Fruit fly (Drosophila melanogaster) whole organism, embryonic: ENCODE results near the gene spo.

Experiments
- Abd-B ChIP-seq: fragments of 200-800 bp; sonication (Bioruptor generic); optimal IDR thresholded peaks from 2 replicates; lab custom pipeline; 2018; ENCODE audit warnings: missing biosample characterization, mild to moderate bottlenecking, missing genetic modification characterization, moderate library complexity
- CG11093 ChIP-seq: fragments of 200-800 bp; sonication (Bioruptor generic); IDR thresholded peaks from 3 replicates; pipeline ENCODE4 v1.3.6; 2022; ENCODE audit warnings: missing biosample characterization, missing genetic modification characterization
- CG11247 ChIP-seq: fragments of 200-800 bp; sonication (Bioruptor generic); IDR thresholded peaks from 2 replicates; pipeline ENCODE4 v1.3.6; 2022; ENCODE audit warnings: missing biosample characterization, missing genetic modification characterization
- CG11504 ChIP-seq: fragments of 200-800 bp; sonication (Bioruptor generic); optimal IDR thresholded peaks from 3 replicates; lab custom pipeline; 2019; ENCODE audit warnings: missing biosample characterization, mild to moderate bottlenecking, missing genetic modification characterization, moderate library complexity
- CG11695 ChIP-seq: fragments of 200-800 bp; sonication (Bioruptor generic); IDR thresholded peaks from 3 replicates; pipeline ENCODE4 v1.3.6; 2022; ENCODE audit warnings: missing biosample characterization, missing genetic modification characterization
- CG12071 ChIP-seq: fragments of 200-800 bp; sonication (Bioruptor generic); optimal IDR thresholded peaks from 3 replicates; lab custom pipeline; 2018; ENCODE audit warnings: missing biosample characterization, mild to moderate bottlenecking, missing genetic modification characterization
- CG12155 ChIP-seq: fragments of 200-800 bp; sonication (Bioruptor generic); optimal IDR thresholded peaks from 3 replicates; lab custom pipeline; 2016; ENCODE audit warnings: missing biosample characterization, missing genetic modification characterization
- CG12219 ChIP-seq: fragments of 200-800 bp; sonication (Bioruptor generic); optimal IDR thresholded peaks from 3 replicates; lab custom pipeline; 2018; ENCODE audit warnings: missing biosample characterization, mild to moderate bottlenecking, missing genetic modification characterization
- CG12744 ChIP-seq: fragments of 200-800 bp; sonication (Bioruptor generic); optimal IDR thresholded peaks from 2 replicates; lab custom pipeline; 2016; ENCODE audit warnings: missing biosample characterization, missing genetic modification characterization
- CG13287 ChIP-seq: fragments of 200-800 bp; sonication (Bioruptor generic); IDR thresholded peaks from 2 replicates; pipeline ENCODE4 v1.3.6; 2022; ENCODE audit warnings: missing biosample characterization, missing genetic modification characterization; ENCODE audit not compliant: partially characterized antibody
- CG15479 ChIP-seq: fragments of 200-800 bp; sonication (Bioruptor generic); optimal IDR thresholded peaks from 3 replicates; lab custom pipeline; 2019; ENCODE audit warnings: missing biosample characterization, mild to moderate bottlenecking, missing genetic modification characterization, moderate library complexity
- CG15514 ChIP-seq: fragments of 200-800 bp; sonication (Bioruptor generic); optimal IDR thresholded peaks from 3 replicates; lab custom pipeline; 2017; ENCODE audit warnings: missing biosample characterization, missing genetic modification characterization, mild to moderate bottlenecking, moderate library complexity, missing genetic modification reagents
- CG1603 ChIP-seq: fragments of 200-800 bp; sonication (Bioruptor generic); optimal IDR thresholded peaks from 2 replicates; lab custom pipeline; 2019; ENCODE audit warnings: missing biosample characterization, mild to moderate bottlenecking, missing genetic modification characterization, moderate library complexity
- CG16813 ChIP-seq: fragments of 200-800 bp; sonication (Bioruptor generic); IDR thresholded peaks from 3 replicates; pipeline ENCODE4 v1.3.6; 2022; ENCODE audit warnings: missing biosample characterization, missing genetic modification characterization; ENCODE audit not compliant: partially characterized antibody
- CG17568 ChIP-seq: fragments of 200-800 bp; sonication (Bioruptor generic); optimal IDR thresholded peaks from 2 replicates; lab custom pipeline; 2018; ENCODE audit warnings: missing biosample characterization, mild to moderate bottlenecking, missing genetic modification characterization, moderate library complexity
- CG31224 ChIP-seq: fragments of 200-800 bp; sonication (Bioruptor generic); IDR thresholded peaks from 2 replicates; pipeline ENCODE4 v1.3.6; 2022; ENCODE audit warnings: missing biosample characterization, missing genetic modification characterization
- CG31365 ChIP-seq: fragments of 200-800 bp; sonication (Bioruptor generic); optimal IDR thresholded peaks from 2 replicates; lab custom pipeline; 2018; ENCODE audit warnings: missing biosample characterization, mild to moderate bottlenecking, missing genetic modification characterization
- CG33557 ChIP-seq: fragments of 200-800 bp; sonication (Bioruptor generic); optimal IDR thresholded peaks from 2 replicates; lab custom pipeline; 2019; ENCODE audit warnings: missing biosample characterization, mild to moderate bottlenecking, missing genetic modification characterization, moderate library complexity
- CG3407 ChIP-seq: fragments of 200-800 bp; sonication (Bioruptor generic); optimal IDR thresholded peaks from 2 replicates; lab custom pipeline; 2018; ENCODE audit warnings: missing biosample characterization, mild to moderate bottlenecking, missing genetic modification characterization
- CG42726 ChIP-seq: fragments of 200-800 bp; sonication (Bioruptor generic); IDR thresholded peaks from 2 replicates; pipeline ENCODE4 v1.3.6; 2022; ENCODE audit warnings: missing biosample characterization, missing genetic modification characterization; ENCODE audit not compliant: partially characterized antibody
- CG6791 ChIP-seq: fragments of 200-800 bp; sonication (Bioruptor generic); IDR thresholded peaks from 3 replicates; pipeline ENCODE4 v1.3.6; 2022; ENCODE audit warnings: missing biosample characterization, missing genetic modification characterization; ENCODE audit not compliant: partially characterized antibody
- CG7271 ChIP-seq: fragments of 200-800 bp; sonication (Bioruptor generic); optimal IDR thresholded peaks from 2 replicates; lab custom pipeline; 2018; ENCODE audit warnings: missing biosample characterization, mild to moderate bottlenecking, missing genetic modification characterization, moderate library complexity
- CG9932 ChIP-seq: fragments of 200-800 bp; sonication (Bioruptor generic); IDR thresholded peaks from 2 replicates; pipeline ENCODE4 v1.3.6; 2022; ENCODE audit warnings: missing biosample characterization, missing genetic modification characterization
- CTCF ChIP-seq: fragments of 200-800 bp; sonication (Bioruptor generic); optimal IDR thresholded peaks from 2 replicates; lab custom pipeline; 2017; ENCODE audit warnings: missing biosample characterization, mild to moderate bottlenecking, missing genetic modification characterization, moderate library complexity
- Dll ChIP-seq: fragments of 200-800 bp; sonication (Bioruptor generic); IDR thresholded peaks from 4 replicates; pipeline ENCODE4 v1.3.6; 2022; ENCODE audit warnings: missing biosample characterization, missing genetic modification characterization; ENCODE audit not compliant: partially characterized antibody
- Doc3 ChIP-seq: fragments of 200-800 bp; sonication (Bioruptor generic); IDR thresholded peaks from 3 replicates; pipeline ENCODE4 v1.3.6; 2022; ENCODE audit warnings: missing biosample characterization, missing genetic modification characterization; ENCODE audit not compliant: partially characterized antibody
- Ets97D ChIP-seq: fragments of 200-800 bp; sonication (Bioruptor generic); optimal IDR thresholded peaks from 3 replicates; lab custom pipeline; 2016; ENCODE audit warnings: missing biosample characterization, missing genetic modification characterization
- H15 ChIP-seq: fragments of 200-800 bp; sonication (Bioruptor generic); IDR thresholded peaks from 3 replicates; pipeline ENCODE4 v1.3.6; 2022; ENCODE audit warnings: missing biosample characterization, missing genetic modification characterization
- Mes4 ChIP-seq: fragments of 200-800 bp; sonication (Bioruptor generic); optimal IDR thresholded peaks from 2 replicates; lab custom pipeline; 2016; ENCODE audit warnings: missing biosample characterization, missing genetic modification characterization
- cad ChIP-seq: fragments of >200 bp; optimal IDR thresholded peaks from 2 replicates; lab custom pipeline; 2017; ENCODE audit warnings: missing biosample characterization, missing genetic modification characterization
- chinmo ChIP-seq: fragments of 200-800 bp; sonication (Bioruptor generic); IDR thresholded peaks from 4 replicates; pipeline ENCODE4 v1.3.6; 2022; ENCODE audit warnings: missing biosample characterization, missing genetic modification characterization; ENCODE audit not compliant: partially characterized antibody
- chn ChIP-seq: fragments of 200-800 bp; sonication (Bioruptor generic); optimal IDR thresholded peaks from 2 replicates; lab custom pipeline; 2016; ENCODE audit warnings: missing biosample characterization, missing genetic modification characterization
- cwo ChIP-seq: fragments of 200-800 bp; sonication (Bioruptor generic); optimal IDR thresholded peaks from 3 replicates; lab custom pipeline; 2017; ENCODE audit warnings: missing biosample characterization, missing genetic modification characterization, mild to moderate bottlenecking, moderate library complexity, missing genetic modification reagents
- danr ChIP-seq: fragments of 200-800 bp; sonication (Bioruptor generic); IDR thresholded peaks from 2 replicates; pipeline ENCODE4 v1.3.6; 2022; ENCODE audit warnings: missing biosample characterization, missing genetic modification characterization
- dmrt99B ChIP-seq: fragments of 200-800 bp; sonication (Bioruptor generic); optimal IDR thresholded peaks from 2 replicates; lab custom pipeline; 2018; ENCODE audit warnings: missing biosample characterization, mild to moderate bottlenecking, missing genetic modification characterization, moderate library complexity
- eve ChIP-seq, 2 experiments: fragments of >200 bp; optimal IDR thresholded peaks; 2 replicates each; lab custom pipeline; 2017; ENCODE audit warnings: missing biosample characterization in 2 of 2, missing genetic modification characterization in 2 of 2
- hb ChIP-seq: fragments of 200-800 bp; sonication (Bioruptor generic); IDR thresholded peaks from 3 replicates; pipeline ENCODE4 v1.3.6; 2022; ENCODE audit warnings: missing biosample characterization, missing genetic modification characterization; ENCODE audit not compliant: partially characterized antibody
- kah ChIP-seq: fragments of 200-800 bp; sonication (Bioruptor generic); optimal IDR thresholded peaks from 2 replicates; lab custom pipeline; 2018; ENCODE audit warnings: missing biosample characterization, mild to moderate bottlenecking, missing genetic modification characterization
- nmo ChIP-seq: fragments of 200-800 bp; sonication (Bioruptor generic); optimal IDR thresholded peaks from 2 replicates; lab custom pipeline; 2018; ENCODE audit warnings: missing biosample characterization, mild to moderate bottlenecking, missing genetic modification characterization, moderate library complexity
- pb ChIP-seq: fragments of 200-800 bp; sonication (Bioruptor generic); optimal IDR thresholded peaks from 3 replicates; lab custom pipeline; 2016; ENCODE audit warnings: missing biosample characterization, missing genetic modification characterization
- slbo ChIP-seq: fragments of 200-800 bp; sonication (Bioruptor generic); IDR thresholded peaks from 2 replicates; pipeline ENCODE4 v1.3.6; 2022; ENCODE audit warnings: missing biosample characterization, missing genetic modification characterization
- stwl ChIP-seq: fragments of 200-800 bp; sonication (Bioruptor generic); optimal IDR thresholded peaks from 3 replicates; lab custom pipeline; 2018; ENCODE audit warnings: missing biosample characterization, mild to moderate bottlenecking, missing genetic modification characterization, moderate library complexity
- tll ChIP-seq, 2 experiments: fragments of 200-800 bp in 1 of 2; fragments of >200 bp in 1 of 2; sonication (Bioruptor generic) in 1 of 2; optimal IDR thresholded peaks; 2 replicates each; lab custom pipeline; 2017 to 2019; ENCODE audit warnings: missing biosample characterization in 2 of 2, missing genetic modification characterization in 2 of 2, mild to moderate bottlenecking in 1 of 2, moderate library complexity in 1 of 2
- usp ChIP-seq: fragments of >200 bp; optimal IDR thresholded peaks from 2 replicates; lab custom pipeline; 2017; ENCODE audit warnings: missing biosample characterization, missing genetic modification characterization
- vvl ChIP-seq: fragments of 200-800 bp; sonication (Bioruptor generic); IDR thresholded peaks from 2 replicates; pipeline ENCODE4 v1.3.6; 2022; ENCODE audit warnings: missing biosample characterization, missing genetic modification characterization
- z ChIP-seq: fragments of 200-800 bp; sonication (Bioruptor generic); IDR thresholded peaks from 3 replicates; pipeline ENCODE4 v1.3.6; 2022; ENCODE audit warnings: missing biosample characterization, missing genetic modification characterization
- zen ChIP-seq: fragments of 200-800 bp; sonication (Bioruptor generic); optimal IDR thresholded peaks from 3 replicates; lab custom pipeline; 2018; ENCODE audit warnings: missing biosample characterization, mild to moderate bottlenecking, missing genetic modification characterization, moderate library complexity

The spo gene

DNA sequence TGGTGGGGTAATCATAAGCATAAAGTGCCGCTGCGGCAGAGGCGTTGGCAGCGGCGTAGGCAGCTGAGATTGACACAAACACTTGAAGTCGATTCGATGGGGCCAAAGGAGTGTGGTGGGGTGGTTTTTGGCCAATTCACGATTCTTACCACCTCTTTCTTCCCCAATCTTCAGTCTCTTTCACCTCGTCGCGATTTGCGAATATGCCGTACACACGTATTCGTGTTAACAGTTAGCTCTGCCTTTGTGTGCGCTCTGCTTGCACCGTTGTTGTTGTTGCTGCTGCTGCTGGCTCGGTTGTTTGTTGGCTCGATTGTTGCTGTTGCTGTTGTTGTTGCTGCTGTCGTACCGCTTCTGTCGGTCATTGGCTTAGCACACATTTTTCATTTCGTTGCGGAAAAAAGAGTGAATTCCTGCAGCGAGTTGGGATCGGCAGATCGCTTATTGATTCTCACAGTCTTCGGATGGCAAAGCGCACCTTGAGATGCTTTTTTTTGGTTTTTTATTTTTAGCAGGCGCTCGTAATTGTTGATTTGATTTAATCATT, 32.8 kb upstream of the spo start (continued):
- TF ChIP-seq chinmo (GFP tag; lab: Robert Waterston, UW): 0 out of 4 replicates have a peak, but pooled peaks have one; percentile 9
- TF ChIP-seq CG33557 (GFP tag; lab: Kevin White, UChicago): no peak
- no peak for TF ChIP-seq CTCF (GFP tag; lab: Kevin White, UChicago)
- no peak for TF ChIP-seq CG6791 (GFP tag; lab: Robert Waterston, UW)
- TF ChIP-seq CG11504 (tag; lab: Kevin White, UChicago): no peak

DNA sequence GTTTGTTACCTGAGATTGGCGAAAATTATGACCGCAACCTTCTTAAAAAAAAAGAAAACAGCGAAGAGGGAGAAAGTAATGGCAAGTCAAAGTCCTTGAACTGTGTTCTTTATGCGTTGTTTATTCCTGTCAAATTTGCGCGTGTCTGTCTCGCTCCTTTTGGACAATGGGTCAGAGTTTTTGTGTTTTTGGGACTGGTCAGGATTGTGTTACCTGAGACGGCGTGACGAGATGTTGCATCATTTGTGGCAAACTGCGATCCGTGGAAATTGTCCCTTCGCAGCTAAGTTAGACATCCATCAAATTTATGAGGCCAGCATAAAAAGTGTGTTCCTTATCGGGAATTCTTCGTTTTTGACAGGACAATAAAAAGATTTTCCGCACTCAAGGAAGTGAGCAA, 30.9 kb upstream of the spo start:
- TF ChIP-seq Abd-B (GFP tag; lab: Kevin White, UChicago) (no peak), CG7271 (tag; lab: Kevin White, UChicago) (peak; percentile 19), chn (no peak), tll (GFP tag; optimal IDR thresholded peaks at IDR 0.05; lab: Kevin White, UChicago) (peak in 1 of 2 experiments; percentile 55), CG15479 (peak; percentile 85), cad (peak; percentile 88)

DNA sequence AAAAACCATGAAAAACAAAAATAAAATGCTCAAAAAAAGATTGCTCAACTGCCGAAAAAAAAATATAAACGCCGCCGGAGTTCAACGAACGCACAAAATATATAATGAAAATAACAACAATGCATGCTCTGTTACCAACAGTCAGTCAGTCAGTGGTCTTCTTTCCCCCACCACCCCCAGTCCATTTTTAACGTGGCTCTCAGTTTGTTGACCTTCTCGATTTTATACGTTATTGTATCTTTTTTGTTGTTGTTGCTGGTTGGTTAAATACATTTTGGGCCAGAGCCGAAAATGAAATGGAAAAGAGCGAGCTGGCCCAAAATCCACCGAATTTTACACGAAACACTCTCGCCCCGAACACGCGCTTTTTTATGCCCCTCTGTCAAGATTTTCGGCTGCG, 29.5 kb upstream of the spo start:
- TF ChIP-seq dmrt99B (no peak), vvl (GFP tag; lab: Robert Waterston, UW) (peak; percentile 25; the same call in 1 of the 2 replicates), stwl (tag; lab: Kevin White, UChicago) (no peak), CG15514 (no peak), CG13287 (GFP tag; lab: Robert Waterston, UW) (no peak), CG31224 (GFP tag; lab: Robert Waterston, UW) (no peak), kah (GFP tag; lab: Kevin White, UChicago) (no peak), CG12071 (GFP tag; lab: Kevin White, UChicago) (no peak), Dll (GFP tag; lab: Robert Waterston, UW) (no peak), CG31365 (tag; lab: Kevin White, UChicago) (no peak), slbo (GFP tag; lab: Robert Waterston, UW) (no peak), CG17568 (GFP tag; lab: Kevin White, UChicago) (no peak), CG12744 (GFP tag; lab: Kevin White, UChicago) (no peak), CG11247 (no peak), CG12219 (GFP tag; lab: Kevin White, UChicago) (no peak), Doc3 (GFP tag; lab: Robert Waterston, UW) (no peak), Mes4 (GFP tag; lab: Kevin White, UChicago) (no peak), CG11695 (no peak), CG3407 (GFP tag; lab: Kevin White, UChicago) (no peak), nmo (GFP tag; lab: Kevin White, UChicago) (no peak), hb (GFP tag; lab: Robert Waterston, UW) (no peak), CG16813 (GFP tag; lab: Robert Waterston, UW) (no peak), CG12155 (GFP tag; lab: Kevin White, UChicago) (no peak), CG9932 (GFP tag; lab: Robert Waterston, UW) (no peak), pb (GFP tag; lab: Kevin White, UChicago) (no peak), eve (GFP tag; optimal IDR thresholded peaks at IDR 0.05; lab: Kevin White, UChicago) (no peak), danr (no peak), Ets97D (GFP tag; lab: Kevin White, UChicago) (no peak), z (GFP tag; lab: Robert Waterston, UW) (peak; percentile 45; the same call in 1 of the 3 replicates), usp (GFP tag; lab: Kevin White, UChicago) (no peak), H15 (no peak), zen (tag; lab: Kevin White, UChicago) (no peak), CG11093 (GFP tag; lab: Robert Waterston, UW) (no peak), CG42726 (GFP tag; lab: Robert Waterston, UW) (no peak), CG1603 (tag; lab: Kevin White, UChicago) (no peak), cwo (GFP tag; lab: Kevin White, UChicago) (no peak)
